Fruit fly (Drosophila melanogaster) Kc167 (cell line): ENCODE measurements around the gene Nepl12.

Experiments used
- Myc ChIP-seq: fragments of >200 bp; optimal IDR thresholded peaks from 2 replicates; lab custom pipeline; 2017; ENCODE audit warnings: missing external identifiers
- Sin3A ChIP-seq: fragments of >200 bp; optimal IDR thresholded peaks from 2 replicates; lab custom pipeline; 2018; ENCODE audit warnings: missing external identifiers
- h ChIP-seq: fragments of >200 bp; optimal IDR thresholded peaks from 3 replicates; lab custom pipeline; 2018; ENCODE audit warnings: missing external identifiers
- insv ChIP-seq: fragments of >200 bp; optimal IDR thresholded peaks from 3 replicates; lab custom pipeline; 2018; ENCODE audit warnings: missing external identifiers
- psq ChIP-seq: fragments of >200 bp; optimal IDR thresholded peaks from 2 replicates; lab custom pipeline; 2017; ENCODE audit warnings: missing external identifiers

- TF ChIP-seq Myc (lab: Kevin White, UChicago) (no peak), psq (no peak), h (lab: Kevin White, UChicago) (no peak), Sin3A (no peak), insv (lab: Kevin White, UChicago) (no peak)
These were observed 29.8 kb downstream of the Nepl12 start, which contains the start of gene Unc-115a for dm6 chr3R:9705008-9705628.
